Fruit fly (Drosophila melanogaster) whole organism, embryonic: ENCODE results near the gene zuc.

Source experiments
- Abd-B ChIP-seq: fragments of 200-800 bp; sonication (Bioruptor generic); optimal IDR thresholded peaks from 2 replicates; lab custom pipeline; 2018; ENCODE audit warnings: missing biosample characterization, mild to moderate bottlenecking, missing genetic modification characterization, moderate library complexity
- CG13287 ChIP-seq: fragments of 200-800 bp; sonication (Bioruptor generic); IDR thresholded peaks from 2 replicates; pipeline ENCODE4 v1.3.6; 2022; ENCODE audit warnings: missing biosample characterization, missing genetic modification characterization; ENCODE audit not compliant: partially characterized antibody
- CG14965 ChIP-seq: fragments of 200-800 bp; sonication (Bioruptor generic); optimal IDR thresholded peaks from 2 replicates; lab custom pipeline; 2016; ENCODE audit warnings: missing biosample characterization, missing genetic modification characterization, borderline replicate concordance
- CG30431 ChIP-seq: fragments of 200-800 bp; sonication (Bioruptor generic); optimal IDR thresholded peaks from 2 replicates; lab custom pipeline; 2017; ENCODE audit warnings: missing biosample characterization, missing genetic modification characterization
- CG31224 ChIP-seq: fragments of 200-800 bp; sonication (Bioruptor generic); IDR thresholded peaks from 2 replicates; pipeline ENCODE4 v1.3.6; 2022; ENCODE audit warnings: missing biosample characterization, missing genetic modification characterization
- CG33557 ChIP-seq: fragments of 200-800 bp; sonication (Bioruptor generic); optimal IDR thresholded peaks from 2 replicates; lab custom pipeline; 2019; ENCODE audit warnings: missing biosample characterization, mild to moderate bottlenecking, missing genetic modification characterization, moderate library complexity
- CG3847 ChIP-seq: fragments of 200-800 bp; sonication (Bioruptor generic); IDR thresholded peaks from 2 replicates; pipeline ENCODE4 v1.3.6; 2022; ENCODE audit warnings: missing biosample characterization, missing genetic modification characterization
- CG42726 ChIP-seq: fragments of 200-800 bp; sonication (Bioruptor generic); IDR thresholded peaks from 2 replicates; pipeline ENCODE4 v1.3.6; 2022; ENCODE audit warnings: missing biosample characterization, missing genetic modification characterization; ENCODE audit not compliant: partially characterized antibody
- CG4617 ChIP-seq: fragments of 200-800 bp; sonication (Bioruptor generic); optimal IDR thresholded peaks from 3 replicates; lab custom pipeline; 2016; ENCODE audit warnings: missing biosample characterization, missing genetic modification characterization, borderline replicate concordance
- CG4854 ChIP-seq: fragments of 200-800 bp; sonication (Bioruptor generic); optimal IDR thresholded peaks from 2 replicates; lab custom pipeline; 2016; ENCODE audit warnings: missing biosample characterization, missing genetic modification characterization, inconsistent platforms
- CG5245 ChIP-seq: fragments of 200-800 bp; sonication (Bioruptor generic); optimal IDR thresholded peaks from 3 replicates; lab custom pipeline; 2016; ENCODE audit warnings: missing biosample characterization, missing genetic modification characterization
- CG7556 ChIP-seq: fragments of 200-800 bp; sonication (Bioruptor generic); optimal IDR thresholded peaks from 2 replicates; lab custom pipeline; 2017; ENCODE audit warnings: missing biosample characterization, mild to moderate bottlenecking, missing genetic modification characterization
- CG8281 ChIP-seq: fragments of 200-800 bp; sonication (Bioruptor generic); optimal IDR thresholded peaks from 2 replicates; lab custom pipeline; 2018; ENCODE audit warnings: missing biosample characterization, mild to moderate bottlenecking, missing genetic modification characterization, moderate library complexity
- CG9797 ChIP-seq: fragments of 200-800 bp; sonication (Bioruptor generic); optimal IDR thresholded peaks from 3 replicates; lab custom pipeline; 2018; ENCODE audit warnings: missing biosample characterization, mild to moderate bottlenecking, missing genetic modification characterization
- CkIIα-i1 ChIP-seq: fragments of 200-800 bp; sonication (Bioruptor generic); IDR thresholded peaks from 2 replicates; pipeline ENCODE4 v1.3.6; 2022; ENCODE audit warnings: missing biosample characterization, missing genetic modification characterization
- Dek ChIP-seq: fragments of 200-800 bp; sonication (Bioruptor generic); optimal IDR thresholded peaks from 3 replicates; lab custom pipeline; 2019; ENCODE audit warnings: missing biosample characterization, mild to moderate bottlenecking, missing genetic modification characterization, moderate library complexity
- Dp ChIP-seq: fragments of 200-800 bp; sonication (Bioruptor generic); optimal IDR thresholded peaks from 2 replicates; lab custom pipeline; 2018; ENCODE audit warnings: missing biosample characterization, mild to moderate bottlenecking, missing genetic modification characterization, moderate library complexity
- Ets97D ChIP-seq: fragments of 200-800 bp; sonication (Bioruptor generic); optimal IDR thresholded peaks from 3 replicates; lab custom pipeline; 2016; ENCODE audit warnings: missing biosample characterization, missing genetic modification characterization
- Lpt ChIP-seq: fragments of >200 bp; optimal IDR thresholded peaks from 2 replicates; lab custom pipeline; 2018; ENCODE audit warnings: missing biosample characterization, missing genetic modification characterization
- MESR4 ChIP-seq: fragments of 200-800 bp; sonication (Bioruptor generic); optimal IDR thresholded peaks from 2 replicates; lab custom pipeline; 2018; ENCODE audit warnings: missing biosample characterization, mild to moderate bottlenecking, missing genetic modification characterization, moderate library complexity
- Max ChIP-seq: fragments of 200-800 bp; sonication (Bioruptor generic); optimal IDR thresholded peaks from 2 replicates; lab custom pipeline; 2016; ENCODE audit warnings: missing biosample characterization, mild to moderate bottlenecking, missing genetic modification characterization
- Med ChIP-seq: fragments of 200-800 bp; sonication (Bioruptor generic); peaks from one replicate; lab custom pipeline; 2016; ENCODE audit warnings: missing biosample characterization, missing genetic modification characterization, mild to moderate bottlenecking, inconsistent platforms, moderate library complexity
- NfI ChIP-seq: fragments of 200-800 bp; sonication (Bioruptor generic); optimal IDR thresholded peaks from 3 replicates; lab custom pipeline; 2018; ENCODE audit warnings: missing biosample characterization, mild to moderate bottlenecking, missing genetic modification characterization, moderate library complexity
- Ptx1 ChIP-seq: fragments of 200-800 bp; sonication (Bioruptor generic); IDR thresholded peaks from 2 replicates; pipeline ENCODE4 v1.3.6; 2022; ENCODE audit warnings: missing biosample characterization, missing genetic modification characterization
- Scr ChIP-seq: fragments of 200-800 bp; sonication (Bioruptor generic); IDR thresholded peaks from 2 replicates; pipeline ENCODE4 v1.3.6; 2022; ENCODE audit warnings: missing biosample characterization, missing genetic modification characterization; ENCODE audit not compliant: partially characterized antibody
- amos ChIP-seq: fragments of 200-800 bp; sonication (Bioruptor generic); IDR thresholded peaks from 2 replicates; pipeline ENCODE4 v1.3.6; 2022; ENCODE audit warnings: missing biosample characterization, missing genetic modification characterization; ENCODE audit not compliant: partially characterized antibody
- ara ChIP-seq: fragments of 200-800 bp; sonication (Bioruptor generic); IDR thresholded peaks from 2 replicates; pipeline ENCODE4 v1.3.6; 2022; ENCODE audit warnings: missing biosample characterization, missing genetic modification characterization
- bigmax ChIP-seq: fragments of 200-800 bp; sonication (Bioruptor generic); optimal IDR thresholded peaks from 2 replicates; lab custom pipeline; 2018; ENCODE audit warnings: missing biosample characterization, mild to moderate bottlenecking, missing genetic modification characterization
- br ChIP-seq: fragments of >200 bp; optimal IDR thresholded peaks from 2 replicates; lab custom pipeline; 2017
- cato ChIP-seq: fragments of 200-800 bp; sonication (Bioruptor generic); optimal IDR thresholded peaks from 2 replicates; lab custom pipeline; 2016; ENCODE audit warnings: missing biosample characterization, missing genetic modification characterization, borderline replicate concordance
- dpn ChIP-seq, 2 experiments: fragments of 200-800 bp; sonication (Bioruptor generic); optimal IDR thresholded peaks; 3 replicates each; lab custom pipeline; 2016; ENCODE audit warnings: missing biosample characterization in 2 of 2, missing genetic modification characterization in 2 of 2
- en ChIP-seq: fragments of 200-800 bp; sonication (Bioruptor generic); optimal IDR thresholded peaks from 2 replicates; lab custom pipeline; 2016; ENCODE audit warnings: missing biosample characterization, missing genetic modification characterization
- ewg ChIP-seq: fragments of 200-800 bp; sonication (Bioruptor generic); optimal IDR thresholded peaks from 3 replicates; lab custom pipeline; 2017; ENCODE audit warnings: mild to moderate bottlenecking, missing biosample characterization, missing genetic modification reagents, missing genetic modification characterization
- fru ChIP-seq: fragments of >200 bp; optimal IDR thresholded peaks from 2 replicates; lab custom pipeline; 2017
- gcm2 ChIP-seq: fragments of 200-800 bp; sonication (Bioruptor generic); optimal IDR thresholded peaks from 2 replicates; lab custom pipeline; 2016; ENCODE audit warnings: missing biosample characterization, missing genetic modification characterization
- insv ChIP-seq, 2 experiments: fragments of 200-800 bp; sonication (Bioruptor generic); optimal IDR thresholded peaks; 3 replicates each; lab custom pipeline; 2016 to 2018; ENCODE audit warnings: missing biosample characterization in 2 of 2, missing genetic modification characterization in 2 of 2
- jumu ChIP-seq: fragments of 200-800 bp; sonication (Bioruptor generic); optimal IDR thresholded peaks from 3 replicates; lab custom pipeline; 2016; ENCODE audit warnings: missing biosample characterization, missing genetic modification characterization
- knrl ChIP-seq: fragments of 200-800 bp; sonication (Bioruptor generic); IDR thresholded peaks from 3 replicates; pipeline ENCODE4 v1.3.6; 2022; ENCODE audit warnings: missing biosample characterization, missing genetic modification characterization; ENCODE audit not compliant: partially characterized antibody
- lbe ChIP-seq: fragments of 200-800 bp; sonication (Bioruptor generic); optimal IDR thresholded peaks from 2 replicates; lab custom pipeline; 2016; ENCODE audit warnings: missing biosample characterization, mild to moderate bottlenecking, missing genetic modification characterization
- mirr ChIP-seq: fragments of 200-800 bp; sonication (Bioruptor generic); optimal IDR thresholded peaks from 3 replicates; lab custom pipeline; 2018; ENCODE audit warnings: missing biosample characterization, mild to moderate bottlenecking, missing genetic modification characterization
- nmo ChIP-seq: fragments of 200-800 bp; sonication (Bioruptor generic); optimal IDR thresholded peaks from 2 replicates; lab custom pipeline; 2018; ENCODE audit warnings: missing biosample characterization, mild to moderate bottlenecking, missing genetic modification characterization, moderate library complexity
- p53 ChIP-seq: fragments of 200-800 bp; sonication (Bioruptor generic); optimal IDR thresholded peaks from 2 replicates; lab custom pipeline; 2016; ENCODE audit warnings: missing biosample characterization, missing genetic modification characterization
- phol ChIP-seq: fragments of 200-800 bp; sonication (Bioruptor generic); optimal IDR thresholded peaks from 3 replicates; lab custom pipeline; 2018; ENCODE audit warnings: missing biosample characterization, mild to moderate bottlenecking, missing genetic modification characterization, moderate library complexity
- ranshi ChIP-seq: fragments of 200-800 bp; sonication (Bioruptor generic); IDR thresholded peaks from 2 replicates; pipeline ENCODE4 v1.3.6; 2022; ENCODE audit warnings: missing biosample characterization, missing genetic modification characterization
- sima ChIP-seq: fragments of 200-800 bp; sonication (Bioruptor generic); optimal IDR thresholded peaks from 2 replicates; lab custom pipeline; 2016; ENCODE audit warnings: missing biosample characterization, missing genetic modification characterization
- stwl ChIP-seq: fragments of 200-800 bp; sonication (Bioruptor generic); optimal IDR thresholded peaks from 3 replicates; lab custom pipeline; 2018; ENCODE audit warnings: missing biosample characterization, mild to moderate bottlenecking, missing genetic modification characterization, moderate library complexity
- trem ChIP-seq: fragments of 200-800 bp; optimal IDR thresholded peaks from 3 replicates; lab custom pipeline; 2019; ENCODE audit warnings: missing biosample characterization, mild to moderate bottlenecking, missing genetic modification characterization, moderate library complexity
- unc-4 ChIP-seq: fragments of 200-800 bp; sonication (Bioruptor generic); IDR thresholded peaks from 2 replicates; pipeline ENCODE4 v1.3.6; 2022; ENCODE audit warnings: missing biosample characterization, missing genetic modification characterization; ENCODE audit not compliant: partially characterized antibody
- zen2 ChIP-seq: fragments of 200-800 bp; sonication (Bioruptor generic); IDR thresholded peaks from 3 replicates; pipeline ENCODE4 v1.3.6; 2022; ENCODE audit warnings: missing biosample characterization, missing genetic modification characterization; ENCODE audit not compliant: partially characterized antibody
- zfh2 ChIP-seq: fragments of 200-800 bp; sonication (Bioruptor generic); optimal IDR thresholded peaks from 2 replicates; lab custom pipeline; 2016; ENCODE audit warnings: missing biosample characterization, missing genetic modification characterization

zuc gene

dm6 chr2L:11989729-11990128, at the start of gene zuc, which contains the start of gene dgt2 (continued):
- no peak for TF ChIP-seq CG14965 (GFP tag; lab: Kevin White, UChicago)
- peak; percentile 86 for TF ChIP-seq stwl (tag; lab: Kevin White, UChicago)
- no peak for TF ChIP-seq CG5245 (GFP tag; lab: Kevin White, UChicago)
- TF ChIP-seq cato (GFP tag; lab: Kevin White, UChicago) = no peak
- TF ChIP-seq mirr = no peak
- TF ChIP-seq ara (GFP tag; lab: Robert Waterston, UW) = no peak
- peak; percentile 75 for TF ChIP-seq ewg
- peak; percentile 32 for TF ChIP-seq phol (tag; lab: Kevin White, UChicago)
- peak; percentile 16 for TF ChIP-seq Abd-B (GFP tag; lab: Kevin White, UChicago)
- TF ChIP-seq jumu (GFP tag; lab: Kevin White, UChicago) = no peak
- TF ChIP-seq CkIIα-i1 (GFP tag; lab: Robert Waterston, UW) = no peak
- TF ChIP-seq CG30431 (GFP tag; lab: Kevin White, UChicago) = no peak
- TF ChIP-seq Ets97D (GFP tag; lab: Kevin White, UChicago) = peak; percentile 22
- no peak for TF ChIP-seq en (GFP tag; lab: Kevin White, UChicago)
- TF ChIP-seq trem (tag; lab: Kevin White, UChicago) = peak; percentile 64
- no peak for TF ChIP-seq sima (GFP tag; lab: Kevin White, UChicago)
- TF ChIP-seq amos (GFP tag; lab: Robert Waterston, UW) = peak; percentile 35; the same call in 1 of the 2 replicates
- TF ChIP-seq p53 (GFP tag; lab: Kevin White, UChicago) = no peak
- no peak for TF ChIP-seq Lpt (GFP tag; lab: Kevin White, UChicago)
- TF ChIP-seq nmo (GFP tag; lab: Kevin White, UChicago) = peak; percentile 6
- 0 out of 3 replicates have a peak, but pooled peaks have one; percentile 9 for TF ChIP-seq knrl
- TF ChIP-seq zen2 (GFP tag; lab: Robert Waterston, UW) = no peak; the same call in 2 of the 3 replicates
- no peak for TF ChIP-seq insv (GFP tag; optimal IDR thresholded peaks at IDR 0.05; lab: Kevin White, UChicago)
- TF ChIP-seq CG13287 (GFP tag; lab: Robert Waterston, UW) = peak; percentile 58
- no peak for TF ChIP-seq dpn (GFP tag; optimal IDR thresholded peaks at IDR 0.05; lab: Kevin White, UChicago)
- TF ChIP-seq ranshi (GFP tag; lab: Robert Waterston, UW) = peak; percentile 91
- no peak for TF ChIP-seq br (lab: Kevin White, UChicago)
- peak; percentile 36; the same call in 1 of the 2 replicates for TF ChIP-seq CG3847

dm6 chr2L:12038177-12038581, 48.5 kb upstream of the zuc start, which contains the start of gene Tom70:
Gene Tom70 (minus strand): TSS chr2L:12038511.
- TF ChIP-seq Dek (tag; lab: Kevin White, UChicago) (no peak), unc-4 (GFP tag; lab: Robert Waterston, UW) (peak; percentile 58; the same call in 1 of the 2 replicates), CG4854 (GFP tag; lab: Kevin White, UChicago) (no peak), gcm2 (GFP tag; lab: Kevin White, UChicago) (no peak), CG9797 (no peak), bigmax (peak; percentile 95), CG42726 (GFP tag; lab: Robert Waterston, UW) (0 out of 2 replicates have a peak, but pooled peaks have one; percentile 37), Dp (GFP tag; lab: Kevin White, UChicago) (peak; percentile 36), Med (GFP tag; lab: Kevin White, UChicago) (peak; percentile 25), fru (lab: Kevin White, UChicago) (no peak), Ptx1 (GFP tag; lab: Robert Waterston, UW) (no peak), Scr (GFP tag; lab: Robert Waterston, UW) (peak; percentile 58), CG4617 (GFP tag; lab: Kevin White, UChicago) (peak; percentile 57), CG8281 (tag; lab: Kevin White, UChicago) (no peak), Max (peak; percentile 8), Lpt (GFP tag; lab: Kevin White, UChicago) (no peak), CG13287 (GFP tag; lab: Robert Waterston, UW) (peak; percentile 55), MESR4 (GFP tag; lab: Kevin White, UChicago) (peak; percentile 79), CG7556 (GFP tag; lab: Kevin White, UChicago) (no peak), zfh2 (GFP tag; lab: Kevin White, UChicago) (no peak), CG31224 (GFP tag; lab: Robert Waterston, UW) (no peak), NfI (GFP tag; lab: Kevin White, UChicago) (no peak), lbe (GFP tag; lab: Kevin White, UChicago) (no peak), CG33557 (GFP tag; lab: Kevin White, UChicago) (no peak)
